Fruit fly (Drosophila melanogaster) whole organism, embryonic: ENCODE data around the gene CG7565.
A peak's percentile ranks its signal among the peaks of the same experiment; 100 is the strongest.

Source experiments
- Atf3 ChIP-seq: fragments of 200-800 bp; sonication (Bioruptor generic); optimal IDR thresholded peaks from 3 replicates; lab custom pipeline; 2016; ENCODE audit warnings: missing biosample characterization, missing genetic modification characterization
- Bdp1 ChIP-seq: fragments of 200-800 bp; sonication (Bioruptor generic); optimal IDR thresholded peaks from 3 replicates; lab custom pipeline; 2016; ENCODE audit warnings: missing biosample characterization, missing genetic modification characterization
- CG11695 ChIP-seq: fragments of 200-800 bp; sonication (Bioruptor generic); IDR thresholded peaks from 3 replicates; pipeline ENCODE4 v1.3.6; 2022; ENCODE audit warnings: missing biosample characterization, missing genetic modification characterization
- CG12659 ChIP-seq: fragments of 200-800 bp; sonication (Bioruptor generic); optimal IDR thresholded peaks from 3 replicates; lab custom pipeline; 2017; ENCODE audit warnings: mild to moderate bottlenecking, missing biosample characterization, missing genetic modification reagents, missing genetic modification characterization
- CG13287 ChIP-seq: fragments of 200-800 bp; sonication (Bioruptor generic); IDR thresholded peaks from 2 replicates; pipeline ENCODE4 v1.3.6; 2022; ENCODE audit warnings: missing biosample characterization, missing genetic modification characterization; ENCODE audit not compliant: partially characterized antibody
- CG13624 ChIP-seq: fragments of 200-800 bp; sonication (Bioruptor generic); optimal IDR thresholded peaks from 2 replicates; lab custom pipeline; 2016; ENCODE audit warnings: missing biosample characterization, missing genetic modification characterization
- CG14441 ChIP-seq: fragments of 200-800 bp; sonication (Bioruptor generic); IDR thresholded peaks from 2 replicates; pipeline ENCODE4 v1.3.6; 2022; ENCODE audit warnings: missing biosample characterization, missing genetic modification characterization
- CG14667 ChIP-seq: fragments of 200-800 bp; sonication (Bioruptor generic); IDR thresholded peaks from 2 replicates; pipeline ENCODE4 v1.3.6; 2022; ENCODE audit warnings: missing biosample characterization, missing genetic modification characterization
- CG1529 ChIP-seq: fragments of 200-800 bp; sonication (Bioruptor generic); optimal IDR thresholded peaks from 3 replicates; lab custom pipeline; 2018; ENCODE audit warnings: missing biosample characterization, missing genetic modification characterization
- CG1832 ChIP-seq: fragments of 200-800 bp; sonication (Bioruptor generic); optimal IDR thresholded peaks from 2 replicates; lab custom pipeline; 2017; ENCODE audit warnings: missing biosample characterization, mild to moderate bottlenecking, missing genetic modification characterization, inconsistent platforms
- CG2202 ChIP-seq: fragments of 200-800 bp; sonication (Bioruptor generic); optimal IDR thresholded peaks from 2 replicates; lab custom pipeline; 2018; ENCODE audit warnings: missing biosample characterization, mild to moderate bottlenecking, missing genetic modification characterization
- CG3838 ChIP-seq: fragments of 200-800 bp; sonication (Bioruptor generic); optimal IDR thresholded peaks from 3 replicates; lab custom pipeline; 2016; ENCODE audit warnings: missing biosample characterization, missing genetic modification characterization
- CG3847 ChIP-seq: fragments of 200-800 bp; sonication (Bioruptor generic); IDR thresholded peaks from 2 replicates; pipeline ENCODE4 v1.3.6; 2022; ENCODE audit warnings: missing biosample characterization, missing genetic modification characterization
- CG43689 ChIP-seq: fragments of 200-800 bp; sonication (Bioruptor generic); IDR thresholded peaks from 2 replicates; pipeline ENCODE4 v1.3.6; 2022; ENCODE audit warnings: missing biosample characterization, missing genetic modification characterization
- CG4707 ChIP-seq: fragments of 200-800 bp; sonication (Bioruptor generic); optimal IDR thresholded peaks from 2 replicates; lab custom pipeline; 2018; ENCODE audit warnings: missing biosample characterization, mild to moderate bottlenecking, missing genetic modification characterization, moderate library complexity
- CG5180 ChIP-seq: fragments of 200-800 bp; sonication (Bioruptor generic); optimal IDR thresholded peaks from 3 replicates; lab custom pipeline; 2017; ENCODE audit warnings: missing biosample characterization, missing genetic modification characterization, mild to moderate bottlenecking, moderate library complexity, missing genetic modification reagents
- CG6689 ChIP-seq: fragments of 200-800 bp; sonication (Bioruptor generic); IDR thresholded peaks from 2 replicates; pipeline ENCODE4 v1.3.6; 2022; ENCODE audit warnings: missing biosample characterization, missing genetic modification characterization
- CG7786 ChIP-seq: fragments of 200-800 bp; sonication (Bioruptor generic); optimal IDR thresholded peaks from 2 replicates; lab custom pipeline; 2016; ENCODE audit warnings: missing biosample characterization, missing genetic modification characterization
- CG8089 ChIP-seq: fragments of 200-800 bp; sonication (Bioruptor generic); optimal IDR thresholded peaks from 3 replicates; lab custom pipeline; 2016; ENCODE audit warnings: missing biosample characterization, missing genetic modification characterization
- CG9797 ChIP-seq: fragments of 200-800 bp; sonication (Bioruptor generic); optimal IDR thresholded peaks from 3 replicates; lab custom pipeline; 2018; ENCODE audit warnings: missing biosample characterization, mild to moderate bottlenecking, missing genetic modification characterization
- CkIIα-i1 ChIP-seq: fragments of 200-800 bp; sonication (Bioruptor generic); IDR thresholded peaks from 2 replicates; pipeline ENCODE4 v1.3.6; 2022; ENCODE audit warnings: missing biosample characterization, missing genetic modification characterization
- CrebB ChIP-seq: fragments of 200-800 bp; sonication (Bioruptor generic); optimal IDR thresholded peaks from 3 replicates; lab custom pipeline; 2018; ENCODE audit warnings: missing biosample characterization, mild to moderate bottlenecking, missing genetic modification characterization
- Drgx ChIP-seq: fragments of 200-800 bp; sonication (Bioruptor generic); IDR thresholded peaks from 2 replicates; pipeline ENCODE4 v1.3.6; 2022; ENCODE audit warnings: missing biosample characterization, missing genetic modification characterization
- ERR ChIP-seq: fragments of 200-800 bp; sonication (Bioruptor generic); optimal IDR thresholded peaks from 2 replicates; lab custom pipeline; 2016; ENCODE audit warnings: missing biosample characterization, missing genetic modification characterization
- Fer1 ChIP-seq: fragments of 200-800 bp; sonication (Bioruptor generic); optimal IDR thresholded peaks from 2 replicates; lab custom pipeline; 2017; ENCODE audit warnings: missing biosample characterization, mild to moderate bottlenecking, missing genetic modification characterization
- Hmx ChIP-seq: fragments of 200-800 bp; sonication (Bioruptor generic); optimal IDR thresholded peaks from 2 replicates; lab custom pipeline; 2016; ENCODE audit warnings: missing biosample characterization, missing genetic modification characterization
- Hr78 ChIP-seq, 2 experiments: fragments of 200-800 bp in 1 of 2; fragments of >200 bp in 1 of 2; sonication (Bioruptor generic) in 1 of 2; optimal IDR thresholded peaks; 2 replicates each; lab custom pipeline; 2017 to 2019; ENCODE audit warnings: missing biosample characterization in 2 of 2, missing genetic modification characterization in 2 of 2, mild to moderate bottlenecking in 1 of 2, moderate library complexity in 1 of 2
- Neu2 ChIP-seq: fragments of 200-800 bp; sonication (Bioruptor generic); optimal IDR thresholded peaks from 3 replicates; lab custom pipeline; 2016; ENCODE audit warnings: missing biosample characterization, missing genetic modification characterization, borderline replicate concordance
- Oli ChIP-seq: fragments of 200-800 bp; sonication (Bioruptor generic); optimal IDR thresholded peaks from 2 replicates; lab custom pipeline; 2018; ENCODE audit warnings: missing biosample characterization, mild to moderate bottlenecking, missing genetic modification characterization, moderate library complexity
- Opbp ChIP-seq: fragments of 200-800 bp; sonication (Bioruptor generic); IDR thresholded peaks from 3 replicates; pipeline ENCODE4 v1.3.6; 2022; ENCODE audit warnings: missing biosample characterization, missing genetic modification characterization; ENCODE audit not compliant: partially characterized antibody
- PHDP ChIP-seq: fragments of 200-800 bp; sonication (Bioruptor generic); optimal IDR thresholded peaks from 3 replicates; lab custom pipeline; 2018; ENCODE audit warnings: missing biosample characterization, mild to moderate bottlenecking, missing genetic modification characterization, moderate library complexity
- Ravus ChIP-seq: fragments of 200-800 bp; sonication (Bioruptor generic); IDR thresholded peaks from 2 replicates; pipeline ENCODE4 v1.3.6; 2022; ENCODE audit warnings: missing biosample characterization, missing genetic modification characterization
- Six4 ChIP-seq: fragments of 200-800 bp; sonication (Bioruptor generic); optimal IDR thresholded peaks from 2 replicates; lab custom pipeline; 2016; ENCODE audit warnings: missing biosample characterization, missing genetic modification characterization
- Tbp ChIP-seq: fragments of >200 bp; optimal IDR thresholded peaks from 2 replicates; lab custom pipeline; 2018; ENCODE audit warnings: missing biosample characterization, missing genetic modification characterization
- Xrp1 ChIP-seq: fragments of 200-800 bp; sonication (Bioruptor generic); IDR thresholded peaks from 2 replicates; pipeline ENCODE4 v1.3.6; 2022; ENCODE audit warnings: missing biosample characterization, missing genetic modification characterization
- ara ChIP-seq: fragments of 200-800 bp; sonication (Bioruptor generic); IDR thresholded peaks from 2 replicates; pipeline ENCODE4 v1.3.6; 2022; ENCODE audit warnings: missing biosample characterization, missing genetic modification characterization
- chif ChIP-seq, 2 experiments: fragments of 200-800 bp; sonication (Bioruptor generic); optimal IDR thresholded peaks; 3 replicates each; lab custom pipeline; 2016; ENCODE audit warnings: missing biosample characterization in 2 of 2, missing genetic modification characterization in 2 of 2
- ci ChIP-seq: fragments of 200-800 bp; sonication (Bioruptor generic); IDR thresholded peaks from 3 replicates; pipeline ENCODE4 v1.3.6; 2022; ENCODE audit warnings: missing biosample characterization, missing genetic modification characterization
- eve ChIP-seq, 2 experiments: fragments of >200 bp; optimal IDR thresholded peaks; 2 replicates each; lab custom pipeline; 2017; ENCODE audit warnings: missing biosample characterization in 2 of 2, missing genetic modification characterization in 2 of 2
- ewg ChIP-seq: fragments of 200-800 bp; sonication (Bioruptor generic); optimal IDR thresholded peaks from 3 replicates; lab custom pipeline; 2017; ENCODE audit warnings: mild to moderate bottlenecking, missing biosample characterization, missing genetic modification reagents, missing genetic modification characterization
- gcm ChIP-seq: fragments of 200-800 bp; sonication (Bioruptor generic); optimal IDR thresholded peaks from 2 replicates; lab custom pipeline; 2019; ENCODE audit warnings: missing biosample characterization, mild to moderate bottlenecking, missing genetic modification characterization, moderate library complexity
- grau ChIP-seq: fragments of 200-800 bp; optimal IDR thresholded peaks from 3 replicates; lab custom pipeline; 2019; ENCODE audit warnings: missing biosample characterization, mild to moderate bottlenecking, missing genetic modification characterization, moderate library complexity
- lola ChIP-seq, 3 experiments: fragments of >200 bp in 2 of 3; fragments of 200-800 bp in 1 of 3; sonication (Bioruptor generic) in 1 of 3; optimal IDR thresholded peaks; 2 replicates each; lab custom pipeline; 2017 to 2019; ENCODE audit warnings: missing biosample characterization in 3 of 3, missing genetic modification characterization in 3 of 3, mild to moderate bottlenecking in 1 of 3, moderate library complexity in 1 of 3
- org-1 ChIP-seq: fragments of 200-800 bp; sonication (Bioruptor generic); optimal IDR thresholded peaks from 2 replicates; lab custom pipeline; 2017; ENCODE audit warnings: missing biosample characterization, missing genetic modification characterization
- otp ChIP-seq: fragments of 200-800 bp; sonication (Bioruptor generic); IDR thresholded peaks from 3 replicates; pipeline ENCODE4, ENCODE4 v1.3.6; 2022; ENCODE audit warnings: missing biosample characterization, missing genetic modification characterization
- pita ChIP-seq: fragments of 200-800 bp; sonication (Bioruptor generic); optimal IDR thresholded peaks from 2 replicates; lab custom pipeline; 2017; ENCODE audit warnings: missing biosample characterization, mild to moderate bottlenecking, missing genetic modification characterization
- pnt ChIP-seq: fragments of 200-800 bp; sonication (Bioruptor generic); optimal IDR thresholded peaks from 3 replicates; lab custom pipeline; 2016; ENCODE audit warnings: missing biosample characterization, missing genetic modification characterization
- twi ChIP-seq: fragments of 200-800 bp; optimal IDR thresholded peaks from 2 replicates; lab custom pipeline; 2019; ENCODE audit warnings: missing biosample characterization, mild to moderate bottlenecking, missing genetic modification characterization, moderate library complexity
- tx ChIP-seq: fragments of 200-800 bp; sonication (Bioruptor generic); optimal IDR thresholded peaks from 2 replicates; lab custom pipeline; 2016; ENCODE audit warnings: missing biosample characterization, missing genetic modification characterization
- vfl ChIP-seq: fragments of 200-800 bp; sonication (Bioruptor generic); optimal IDR thresholded peaks from 2 replicates; lab custom pipeline; 2016; ENCODE audit warnings: missing biosample characterization, missing genetic modification characterization

The CG7565 gene

dm6 chr3L:8065575-8066410, 25.8 kb downstream of the CG7565 start (continued):
- TF ChIP-seq CG43689 (GFP tag; lab: Robert Waterston, UW) (no peak), Bdp1 (GFP tag; lab: Kevin White, UChicago) (peak; percentile 99), CG8089 (GFP tag; lab: Kevin White, UChicago) (no peak), Six4 (GFP tag; lab: Kevin White, UChicago) (no peak), grau (tag; lab: Kevin White, UChicago) (peak; percentile 18), lola (GFP tag; optimal IDR thresholded peaks at IDR 0.05; lab: Kevin White, UChicago) (no peak), vfl (GFP tag; lab: Kevin White, UChicago) (no peak), CG3838 (GFP tag; lab: Kevin White, UChicago) (no peak), Neu2 (GFP tag; lab: Kevin White, UChicago) (no peak), ewg (GFP tag; lab: Kevin White, UChicago) (no peak), CG11695 (no peak), twi (no peak), CG4707 (GFP tag; lab: Kevin White, UChicago) (peak; percentile 44), gcm (peak; percentile 36), Hr78 (GFP tag; optimal IDR thresholded peaks at IDR 0.05; lab: Kevin White, UChicago) (no peak), Ravus (GFP tag; lab: Robert Waterston, UW) (no peak), otp (GFP tag; lab: Robert Waterston, UW) (peak; percentile 62; the same call in 2 of the 3 replicates), CG1529 (no peak), Xrp1 (GFP tag; lab: Robert Waterston, UW) (peak; percentile 33; the same call in 1 of the 2 replicates), CkIIα-i1 (GFP tag; lab: Robert Waterston, UW) (no peak), Opbp (peak; percentile 93), Fer1 (GFP tag; lab: Kevin White, UChicago) (peak; percentile 7), ara (GFP tag; lab: Robert Waterston, UW) (no peak), pita (GFP tag; lab: Kevin White, UChicago) (no peak), Drgx (GFP tag; lab: Robert Waterston, UW) (no peak), CG7786 (no peak), CG5180 (GFP tag; lab: Kevin White, UChicago) (no peak), pnt (GFP tag; lab: Kevin White, UChicago) (no peak), CG2202 (tag; lab: Kevin White, UChicago) (no peak), chif (GFP tag; optimal IDR thresholded peaks at IDR 0.05; lab: Kevin White, UChicago) (no peak), org-1 (GFP tag; lab: Kevin White, UChicago) (no peak), Tbp (no peak), ERR (GFP tag; lab: Kevin White, UChicago) (no peak), CrebB (no peak), eve (GFP tag; optimal IDR thresholded peaks at IDR 0.05; lab: Kevin White, UChicago) (peak in 1 of 2 experiments; percentile 77), CG1832 (no peak), ci (GFP tag; lab: Robert Waterston, UW) (no peak), Oli (tag; lab: Kevin White, UChicago) (no peak), CG14441 (no peak), CG12659 (GFP tag; lab: Kevin White, UChicago) (no peak), PHDP (tag; lab: Kevin White, UChicago) (no peak), Atf3 (GFP tag; lab: Kevin White, UChicago) (no peak), Hmx (GFP tag; lab: Kevin White, UChicago) (no peak), tx (GFP tag; lab: Kevin White, UChicago) (no peak), CG9797 (no peak), CG14667 (no peak), CG13624 (GFP tag; lab: Kevin White, UChicago) (no peak), CG3847 (GFP tag; lab: Robert Waterston, UW) (no peak), CG6689 (no peak), CG13287 (GFP tag; lab: Robert Waterston, UW) (peak; percentile 22; the same call in 1 of the 2 replicates)
